Worm (Caenorhabditis elegans) whole organism, L2 larva: ENCODE measurements around the gene mecr-1.

Experiments used
- C34F6.9 ChIP-seq: fragments of 150-350 bp; optimal IDR thresholded peaks from 2 replicates; lab custom pipeline; 2014; ENCODE audit warnings: missing biosample characterization, missing genetic modification characterization
- alr-1 ChIP-seq: fragments of 150-350 bp; optimal IDR thresholded peaks from 2 replicates; lab custom pipeline; 2014; ENCODE audit warnings: missing biosample characterization, missing genetic modification characterization
- fos-1 ChIP-seq: fragments of 150-350 bp; optimal IDR thresholded peaks from 2 replicates; lab custom pipeline; 2014; ENCODE audit warnings: missing biosample characterization, missing genetic modification characterization
- lin-13 ChIP-seq: fragments of 150-350 bp; optimal IDR thresholded peaks from 2 replicates; lab custom pipeline; 2014; ENCODE audit warnings: missing biosample characterization, missing genetic modification reagents, missing genetic modification characterization
- lsy-2 ChIP-seq, 2 experiments: fragments of 150-350 bp in 1 of 2; sonication (generic microtip) in 1 of 2; optimal IDR thresholded peaks; 2 replicates each; lab custom pipeline; 2014 to 2017; ENCODE audit warnings: missing biosample characterization in 2 of 2, missing genetic modification characterization in 2 of 2
- nhr-129 ChIP-seq: fragments of 150-350 bp; optimal IDR thresholded peaks from 2 replicates; lab custom pipeline; 2014; ENCODE audit warnings: missing biosample characterization, missing genetic modification characterization
- nhr-25 ChIP-seq: fragments of 150-350 bp; sonication (generic microtip); optimal IDR thresholded peaks from 3 replicates; lab custom pipeline; 2014; ENCODE audit warnings: missing biosample characterization, missing genetic modification characterization
- zag-1 ChIP-seq: fragments of 150-350 bp; optimal IDR thresholded peaks from 2 replicates; lab custom pipeline; 2014; ENCODE audit warnings: missing biosample characterization, missing genetic modification characterization
- ztf-11 ChIP-seq: sonication (generic microtip); optimal IDR thresholded peaks from 2 replicates; lab custom pipeline; 2017; ENCODE audit warnings: missing biosample characterization, missing genetic modification characterization
- ztf-4 ChIP-seq: fragments of 150-350 bp; optimal IDR thresholded peaks from 2 replicates; lab custom pipeline; 2014; ENCODE audit warnings: missing biosample characterization, missing genetic modification characterization

DNA sequence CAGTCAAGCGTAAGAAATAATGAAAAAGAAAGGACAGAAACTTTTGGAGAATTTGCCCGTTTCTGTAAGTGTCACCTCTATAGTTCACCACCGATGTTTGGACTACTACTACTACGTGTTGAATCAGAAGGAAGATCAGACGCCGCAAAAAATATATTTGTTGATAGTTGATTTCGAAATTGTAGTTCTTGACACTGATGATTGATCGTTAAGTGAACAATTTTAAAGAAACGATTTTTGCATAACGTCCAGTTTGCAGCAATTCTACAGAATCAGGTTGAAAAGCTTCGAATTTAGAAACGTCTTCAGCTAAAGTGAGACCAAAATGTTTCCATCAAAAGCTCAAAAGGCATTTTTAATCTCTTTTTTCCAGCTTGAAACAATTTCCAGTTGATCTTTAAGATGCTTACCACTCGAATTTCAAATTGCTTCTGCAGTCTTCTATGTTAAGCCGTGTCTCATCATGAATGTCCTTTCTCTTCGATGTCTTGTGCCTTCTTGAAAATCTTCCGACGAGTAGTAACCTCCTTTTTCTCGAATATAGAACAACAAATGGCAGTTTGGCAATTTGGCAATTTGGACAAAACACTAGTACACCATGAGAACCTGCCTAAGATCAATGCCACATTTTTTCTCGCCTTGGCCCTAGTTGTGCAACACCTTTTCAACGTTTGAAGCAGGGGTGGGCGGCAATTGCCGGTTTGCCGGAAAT, 8.7 kb upstream of the mecr-1 start:
- TF ChIP-seq fos-1 (tag; lab: Kevin White, UChicago) (no peak), ztf-4 (tag; lab: Kevin White, UChicago) (no peak), C34F6.9 (tag; lab: Kevin White, UChicago) (no peak), zag-1 (no peak), alr-1 (tag; lab: Kevin White, UChicago) (no peak), nhr-129 (tag; lab: Kevin White, UChicago) (no peak), lsy-2 (tag; optimal IDR thresholded peaks at IDR 0.05; lab: Kevin White, UChicago) (no peak), lin-13 (no peak), ztf-11 (no peak), nhr-25 (tag; lab: Kevin White, UChicago) (peak; percentile 10)
